Fruit fly (Drosophila melanogaster) whole organism, embryonic: ENCODE data around the gene CG10761.

Experiments used
- Ada2b ChIP-seq: fragments of 200-800 bp; sonication (Bioruptor generic); IDR thresholded peaks from 2 replicates; pipeline ENCODE4 v1.3.6; 2022; ENCODE audit warnings: missing biosample characterization, missing genetic modification characterization
- Asciz ChIP-seq: fragments of 200-800 bp; sonication (Bioruptor generic); optimal IDR thresholded peaks from 2 replicates; lab custom pipeline; 2017; ENCODE audit warnings: missing biosample characterization, mild to moderate bottlenecking, missing genetic modification characterization, missing genetic modification reagents
- Bgb ChIP-seq: fragments of 200-800 bp; sonication (Bioruptor generic); IDR thresholded peaks from 2 replicates; pipeline ENCODE4 v1.3.6; 2022; ENCODE audit warnings: missing biosample characterization, missing genetic modification characterization; ENCODE audit not compliant: partially characterized antibody
- Blimp-1 ChIP-seq: fragments of 200-800 bp; sonication (Bioruptor generic); optimal IDR thresholded peaks from 3 replicates; lab custom pipeline; 2018; ENCODE audit warnings: missing biosample characterization, missing genetic modification characterization, mild to moderate bottlenecking, moderate library complexity, missing genetic modification reagents
- BtbVII ChIP-seq: fragments of 200-800 bp; sonication (Bioruptor generic); optimal IDR thresholded peaks from 3 replicates; lab custom pipeline; 2017; ENCODE audit warnings: missing biosample characterization, mild to moderate bottlenecking, missing genetic modification characterization
- C15 ChIP-seq: fragments of 200-800 bp; sonication (Bioruptor generic); IDR thresholded peaks from 3 replicates; pipeline ENCODE4 v1.3.6; 2022; ENCODE audit warnings: missing biosample characterization, missing genetic modification characterization
- CG10959 ChIP-seq: fragments of 200-800 bp; sonication (Bioruptor generic); IDR thresholded peaks from 2 replicates; pipeline ENCODE4 v1.3.6; 2022; ENCODE audit warnings: missing biosample characterization, missing genetic modification characterization
- CG11398 ChIP-seq: fragments of 200-800 bp; sonication (Bioruptor generic); optimal IDR thresholded peaks from 2 replicates; lab custom pipeline; 2016; ENCODE audit warnings: missing biosample characterization, missing genetic modification characterization
- CG11695 ChIP-seq: fragments of 200-800 bp; sonication (Bioruptor generic); IDR thresholded peaks from 3 replicates; pipeline ENCODE4 v1.3.6; 2022; ENCODE audit warnings: missing biosample characterization, missing genetic modification characterization
- CG12942 ChIP-seq: fragments of 200-800 bp; sonication (Bioruptor generic); optimal IDR thresholded peaks from 3 replicates; lab custom pipeline; 2016; ENCODE audit warnings: missing biosample characterization, missing genetic modification characterization
- CG13424 ChIP-seq: fragments of 200-800 bp; sonication (Bioruptor generic); optimal IDR thresholded peaks from 2 replicates; lab custom pipeline; 2019; ENCODE audit warnings: missing biosample characterization, mild to moderate bottlenecking, missing genetic modification characterization, moderate library complexity
- CG15011 ChIP-seq: fragments of 200-800 bp; sonication (Bioruptor generic); optimal IDR thresholded peaks from 3 replicates; lab custom pipeline; 2018; ENCODE audit warnings: missing biosample characterization, mild to moderate bottlenecking, missing genetic modification characterization
- CG15514 ChIP-seq: fragments of 200-800 bp; sonication (Bioruptor generic); optimal IDR thresholded peaks from 3 replicates; lab custom pipeline; 2017; ENCODE audit warnings: missing biosample characterization, missing genetic modification characterization, mild to moderate bottlenecking, moderate library complexity, missing genetic modification reagents
- CG1647 ChIP-seq: fragments of 200-800 bp; sonication (Bioruptor generic); optimal IDR thresholded peaks from 3 replicates; lab custom pipeline; 2016; ENCODE audit warnings: missing biosample characterization, missing genetic modification characterization
- CG2202 ChIP-seq: fragments of 200-800 bp; sonication (Bioruptor generic); optimal IDR thresholded peaks from 2 replicates; lab custom pipeline; 2018; ENCODE audit warnings: missing biosample characterization, mild to moderate bottlenecking, missing genetic modification characterization
- CG3281 ChIP-seq: fragments of 200-800 bp; sonication (Bioruptor generic); optimal IDR thresholded peaks from 3 replicates; lab custom pipeline; 2017; ENCODE audit warnings: missing biosample characterization, mild to moderate bottlenecking, missing genetic modification characterization
- CG3847 ChIP-seq: fragments of 200-800 bp; sonication (Bioruptor generic); IDR thresholded peaks from 2 replicates; pipeline ENCODE4 v1.3.6; 2022; ENCODE audit warnings: missing biosample characterization, missing genetic modification characterization
- CG3995 ChIP-seq: fragments of 200-800 bp; sonication (Bioruptor generic); optimal IDR thresholded peaks from 3 replicates; lab custom pipeline; 2016; ENCODE audit warnings: missing biosample characterization, missing genetic modification characterization
- CG42726 ChIP-seq: fragments of 200-800 bp; sonication (Bioruptor generic); IDR thresholded peaks from 2 replicates; pipeline ENCODE4 v1.3.6; 2022; ENCODE audit warnings: missing biosample characterization, missing genetic modification characterization; ENCODE audit not compliant: partially characterized antibody
- CG4707 ChIP-seq: fragments of 200-800 bp; sonication (Bioruptor generic); optimal IDR thresholded peaks from 2 replicates; lab custom pipeline; 2018; ENCODE audit warnings: missing biosample characterization, mild to moderate bottlenecking, missing genetic modification characterization, moderate library complexity
- CG8478 ChIP-seq: fragments of >200 bp; optimal IDR thresholded peaks from 2 replicates; lab custom pipeline; 2018
- CG9215 ChIP-seq: fragments of 200-800 bp; sonication (Bioruptor generic); IDR thresholded peaks from 2 replicates; pipeline ENCODE4 v1.3.6; 2022; ENCODE audit warnings: missing biosample characterization, missing genetic modification characterization
- Chrac-16 ChIP-seq: fragments of 200-800 bp; sonication (Bioruptor generic); optimal IDR thresholded peaks from 3 replicates; lab custom pipeline; 2016; ENCODE audit warnings: missing biosample characterization, missing genetic modification characterization
- CkIIα-i1 ChIP-seq: fragments of 200-800 bp; sonication (Bioruptor generic); IDR thresholded peaks from 2 replicates; pipeline ENCODE4 v1.3.6; 2022; ENCODE audit warnings: missing biosample characterization, missing genetic modification characterization
- Dfd ChIP-seq, 2 experiments: fragments of >200 bp; optimal IDR thresholded peaks; 2 replicates each; lab custom pipeline; 2017; ENCODE audit warnings: missing biosample characterization in 2 of 2, missing genetic modification characterization in 2 of 2
- Gug ChIP-seq: fragments of 200-800 bp; sonication (Bioruptor generic); IDR thresholded peaks from 4 replicates; pipeline ENCODE4 v1.3.6; 2022; ENCODE audit warnings: missing biosample characterization, missing genetic modification characterization
- Hmr ChIP-seq: fragments of 200-800 bp; sonication (Bioruptor generic); optimal IDR thresholded peaks from 3 replicates; lab custom pipeline; 2017; ENCODE audit warnings: mild to moderate bottlenecking, missing biosample characterization, missing genetic modification reagents, missing genetic modification characterization
- Hr78 ChIP-seq, 2 experiments: fragments of 200-800 bp in 1 of 2; fragments of >200 bp in 1 of 2; sonication (Bioruptor generic) in 1 of 2; optimal IDR thresholded peaks; 2 replicates each; lab custom pipeline; 2017 to 2019; ENCODE audit warnings: missing biosample characterization in 2 of 2, missing genetic modification characterization in 2 of 2, mild to moderate bottlenecking in 1 of 2, moderate library complexity in 1 of 2
- Side ChIP-seq: fragments of 200-800 bp; sonication (Bioruptor generic); optimal IDR thresholded peaks from 2 replicates; lab custom pipeline; 2016; ENCODE audit warnings: missing biosample characterization, missing genetic modification characterization
- Sox100B ChIP-seq: fragments of 200-800 bp; sonication (Bioruptor generic); optimal IDR thresholded peaks from 3 replicates; lab custom pipeline; 2018; ENCODE audit warnings: missing biosample characterization, mild to moderate bottlenecking, missing genetic modification characterization
- Sry-β ChIP-seq: fragments of 200-800 bp; sonication (Bioruptor generic); optimal IDR thresholded peaks from 2 replicates; lab custom pipeline; 2018; ENCODE audit warnings: missing biosample characterization, mild to moderate bottlenecking, missing genetic modification characterization, moderate library complexity
- TFAM ChIP-seq: fragments of 200-800 bp; sonication (Bioruptor generic); optimal IDR thresholded peaks from 2 replicates; lab custom pipeline; 2017; ENCODE audit warnings: missing biosample characterization, missing genetic modification characterization, inconsistent platforms
- YL-1 ChIP-seq: fragments of 200-800 bp; sonication (Bioruptor generic); optimal IDR thresholded peaks from 3 replicates; lab custom pipeline; 2017; ENCODE audit warnings: missing biosample characterization, mild to moderate bottlenecking, missing genetic modification characterization
- al ChIP-seq: fragments of 200-800 bp; sonication (Bioruptor generic); IDR thresholded peaks from 2 replicates; pipeline ENCODE4 v1.3.6; 2022; ENCODE audit warnings: missing biosample characterization, missing genetic modification characterization
- ase ChIP-seq: fragments of 200-800 bp; sonication (Bioruptor generic); IDR thresholded peaks from 3 replicates; pipeline ENCODE4 v1.3.6; 2022; ENCODE audit warnings: missing biosample characterization, missing genetic modification characterization
- bab2 ChIP-seq: fragments of 200-800 bp; sonication (Bioruptor generic); optimal IDR thresholded peaks from 2 replicates; lab custom pipeline; 2016; ENCODE audit warnings: missing biosample characterization, missing genetic modification characterization
- br ChIP-seq: fragments of >200 bp; optimal IDR thresholded peaks from 2 replicates; lab custom pipeline; 2017
- croc ChIP-seq: fragments of 200-800 bp; sonication (Bioruptor generic); conservative IDR thresholded peaks from 3 replicates; pipeline ENCODE4 v1.3.6; 2022; ENCODE audit warnings: missing biosample characterization, missing genetic modification characterization
- dpn ChIP-seq, 2 experiments: fragments of 200-800 bp; sonication (Bioruptor generic); optimal IDR thresholded peaks; 3 replicates each; lab custom pipeline; 2016; ENCODE audit warnings: missing biosample characterization in 2 of 2, missing genetic modification characterization in 2 of 2
- fd102C ChIP-seq: fragments of 200-800 bp; sonication (Bioruptor generic); optimal IDR thresholded peaks from 2 replicates; lab custom pipeline; 2018; ENCODE audit warnings: missing biosample characterization, mild to moderate bottlenecking, missing genetic modification characterization, moderate library complexity
- gce ChIP-seq: fragments of 200-800 bp; sonication (Bioruptor generic); IDR thresholded peaks from 3 replicates; pipeline ENCODE4 v1.3.6; 2022; ENCODE audit warnings: missing biosample characterization, missing genetic modification characterization
- inv ChIP-seq: fragments of 200-800 bp; sonication (Bioruptor generic); IDR thresholded peaks from 2 replicates; pipeline ENCODE4 v1.3.6; 2022; ENCODE audit warnings: missing biosample characterization, missing genetic modification characterization; ENCODE audit not compliant: partially characterized antibody
- jigr1 ChIP-seq: fragments of 200-800 bp; sonication (Bioruptor generic); IDR thresholded peaks from 3 replicates; pipeline ENCODE4 v1.3.6; 2022; ENCODE audit warnings: missing biosample characterization, missing genetic modification characterization
- pros ChIP-seq: fragments of 200-800 bp; sonication (Bioruptor generic); optimal IDR thresholded peaks from 3 replicates; lab custom pipeline; 2019; ENCODE audit warnings: missing biosample characterization, mild to moderate bottlenecking, missing genetic modification characterization, moderate library complexity
- ro ChIP-seq: fragments of 200-800 bp; sonication (Bioruptor generic); IDR thresholded peaks from 2 replicates; pipeline ENCODE4 v1.3.6; 2022; ENCODE audit warnings: missing biosample characterization, missing genetic modification characterization
- so ChIP-seq: fragments of 200-800 bp; sonication (Bioruptor generic); IDR thresholded peaks from 3 replicates; pipeline ENCODE4 v1.3.6; 2022; ENCODE audit warnings: missing biosample characterization, missing genetic modification characterization
- tio ChIP-seq: fragments of 200-800 bp; sonication (Bioruptor generic); optimal IDR thresholded peaks from 2 replicates; lab custom pipeline; 2017; ENCODE audit warnings: missing biosample characterization, missing genetic modification characterization, inconsistent platforms
- unc-4 ChIP-seq: fragments of 200-800 bp; sonication (Bioruptor generic); IDR thresholded peaks from 2 replicates; pipeline ENCODE4 v1.3.6; 2022; ENCODE audit warnings: missing biosample characterization, missing genetic modification characterization; ENCODE audit not compliant: partially characterized antibody
- yki ChIP-seq: fragments of >200 bp; optimal IDR thresholded peaks from 3 replicates; lab custom pipeline; 2018
- zfh2 ChIP-seq: fragments of 200-800 bp; sonication (Bioruptor generic); optimal IDR thresholded peaks from 2 replicates; lab custom pipeline; 2016; ENCODE audit warnings: missing biosample characterization, missing genetic modification characterization

Gene CG10761

DNA sequence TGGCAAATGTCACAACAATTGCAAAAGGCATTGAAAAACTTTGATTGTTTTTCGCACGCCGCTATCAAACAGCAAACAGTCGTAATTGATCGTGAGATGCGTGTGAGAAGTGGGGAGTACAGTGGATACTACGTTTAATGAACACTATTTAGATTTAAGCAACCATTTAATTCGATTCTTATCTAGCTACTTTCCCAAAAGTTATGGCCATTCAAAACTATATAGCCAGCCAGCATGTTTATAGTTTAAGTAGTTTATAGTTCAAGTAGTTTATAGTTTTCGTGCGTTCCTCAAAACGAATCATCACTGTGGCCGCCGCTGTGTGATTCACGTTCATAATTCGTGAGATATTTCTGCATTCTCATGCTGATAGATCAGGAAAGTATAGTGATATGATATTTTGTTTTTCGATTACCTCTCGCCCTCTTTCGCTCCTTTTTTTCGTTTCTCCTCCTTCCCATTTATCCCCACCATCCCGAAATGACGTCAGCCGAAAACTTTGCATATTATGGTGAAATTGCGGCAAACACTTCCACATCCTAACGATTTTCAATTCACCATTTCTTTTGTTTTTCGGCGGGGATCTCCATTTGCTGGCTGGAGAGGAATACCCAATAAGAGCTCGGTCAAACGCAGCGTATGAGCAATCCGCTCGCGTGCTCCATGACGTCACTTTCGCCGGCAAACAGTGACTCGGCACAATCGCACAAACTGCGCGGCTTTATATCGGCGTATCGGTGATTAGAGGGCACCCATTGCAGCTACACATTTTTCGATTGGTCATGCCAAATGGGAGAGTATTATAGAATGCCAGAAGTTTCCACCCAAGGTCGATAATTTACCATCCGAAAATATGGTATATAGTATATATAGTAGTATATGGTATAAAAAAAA is 49.0 kb downstream of the CG10761 start (continued):
- no peak for TF ChIP-seq fd102C (GFP tag; lab: Kevin White, UChicago)
- peak; percentile 7 for TF ChIP-seq CG3995
- no peak for TF ChIP-seq ase (GFP tag; lab: Robert Waterston, UW)
- TF ChIP-seq CG3847 (GFP tag; lab: Robert Waterston, UW) = peak; percentile 43; the same call in 1 of the 2 replicates
- no peak for TF ChIP-seq YL-1 (GFP tag; lab: Kevin White, UChicago)
- peak; percentile 29 for TF ChIP-seq Side (GFP tag; lab: Kevin White, UChicago)
- peak; percentile 66 for TF ChIP-seq CG13424 (tag; lab: Kevin White, UChicago)
- TF ChIP-seq Hr78 (GFP tag; optimal IDR thresholded peaks at IDR 0.05; lab: Kevin White, UChicago) = no peak
- TF ChIP-seq jigr1 (GFP tag; lab: Robert Waterston, UW) = no peak
- peak; percentile 9 for TF ChIP-seq tio (GFP tag; lab: Kevin White, UChicago)
- TF ChIP-seq TFAM (GFP tag; lab: Kevin White, UChicago) = no peak
- peak; percentile 3 for TF ChIP-seq BtbVII (GFP tag; lab: Kevin White, UChicago)
- no peak for TF ChIP-seq CG42726 (GFP tag; lab: Robert Waterston, UW)
- no peak for TF ChIP-seq CG8478
- TF ChIP-seq Gug (GFP tag; lab: Robert Waterston, UW) = peak; percentile 58; the same call in 2 of the 4 replicates
- TF ChIP-seq CG11398 = no peak
- no peak for TF ChIP-seq C15 (GFP tag; lab: Robert Waterston, UW)
- TF ChIP-seq Chrac-16 (GFP tag; lab: Kevin White, UChicago) = peak; percentile 23
- no peak for TF ChIP-seq Bgb
- peak; percentile 58; the same call in 2 of the 3 replicates for TF ChIP-seq CG11695 (GFP tag; lab: Robert Waterston, UW)
- no peak for TF ChIP-seq br (lab: Kevin White, UChicago)
- peak; percentile 49 to 57 for TF ChIP-seq dpn (GFP tag; optimal IDR thresholded peaks at IDR 0.05; lab: Kevin White, UChicago)
- TF ChIP-seq inv (GFP tag; lab: Robert Waterston, UW) = no peak
- TF ChIP-seq CG1647 (GFP tag; lab: Kevin White, UChicago) = peak; percentile 42
- TF ChIP-seq CG12942 (GFP tag; lab: Kevin White, UChicago) = peak; percentile 19
- peak; percentile 4 for TF ChIP-seq Sox100B (GFP tag; lab: Kevin White, UChicago)
- no peak for TF ChIP-seq CG4707 (GFP tag; lab: Kevin White, UChicago)
- TF ChIP-seq CG15011 (GFP tag; lab: Kevin White, UChicago) = peak; percentile 43
- no peak for TF ChIP-seq pros (GFP tag; lab: Kevin White, UChicago)
- no peak for TF ChIP-seq CkIIα-i1 (GFP tag; lab: Robert Waterston, UW)
- TF ChIP-seq zfh2 (GFP tag; lab: Kevin White, UChicago) = peak; percentile 78
- TF ChIP-seq CG9215 (GFP tag; lab: Robert Waterston, UW) = peak; percentile 47; the same call in 1 of the 2 replicates
- TF ChIP-seq bab2 (GFP tag; lab: Kevin White, UChicago) = peak; percentile 52
- no peak for TF ChIP-seq croc (GFP tag; lab: Robert Waterston, UW)
- TF ChIP-seq al (GFP tag; lab: Robert Waterston, UW) = peak; percentile 63; the same call in 1 of the 2 replicates
- peak; percentile 84 for TF ChIP-seq Hmr
- peak; percentile 67 for TF ChIP-seq CG15514 (GFP tag; lab: Kevin White, UChicago)
- TF ChIP-seq Asciz (GFP tag; lab: Kevin White, UChicago) = no peak
- no peak for TF ChIP-seq CG10959 (GFP tag; lab: Robert Waterston, UW)
- TF ChIP-seq Blimp-1 (GFP tag; lab: Kevin White, UChicago) = peak; percentile 17
- no peak for TF ChIP-seq so (GFP tag; lab: Robert Waterston, UW)
- no peak for TF ChIP-seq ro (GFP tag; lab: Robert Waterston, UW)
- TF ChIP-seq CG3281 (GFP tag; lab: Kevin White, UChicago) = peak; percentile 79
- TF ChIP-seq Ada2b = peak; percentile 73
- TF ChIP-seq yki = no peak
- TF ChIP-seq Sry-β (GFP tag; lab: Kevin White, UChicago) = no peak
- TF ChIP-seq Dfd (GFP tag; optimal IDR thresholded peaks at IDR 0.05; lab: Kevin White, UChicago) = no peak
- TF ChIP-seq gce (GFP tag; lab: Robert Waterston, UW) = no peak
- TF ChIP-seq CG2202 (tag; lab: Kevin White, UChicago) = no peak
- no peak for TF ChIP-seq unc-4 (GFP tag; lab: Robert Waterston, UW)
